Fruit fly (Drosophila melanogaster) ovary, adult (tissue): ENCODE data around the gene sa.
A peak's percentile ranks its signal among the peaks of the same experiment; 100 is the strongest.

Source experiments
- CG17801 ChIP-seq: fragments of 200-800 bp; optimal IDR thresholded peaks from 2 replicates; lab custom pipeline; 2019; ENCODE audit warnings: missing biosample characterization, mild to moderate bottlenecking, missing genetic modification characterization, moderate library complexity; ENCODE audit not compliant: partially characterized antibody

Gene sa

DNA sequence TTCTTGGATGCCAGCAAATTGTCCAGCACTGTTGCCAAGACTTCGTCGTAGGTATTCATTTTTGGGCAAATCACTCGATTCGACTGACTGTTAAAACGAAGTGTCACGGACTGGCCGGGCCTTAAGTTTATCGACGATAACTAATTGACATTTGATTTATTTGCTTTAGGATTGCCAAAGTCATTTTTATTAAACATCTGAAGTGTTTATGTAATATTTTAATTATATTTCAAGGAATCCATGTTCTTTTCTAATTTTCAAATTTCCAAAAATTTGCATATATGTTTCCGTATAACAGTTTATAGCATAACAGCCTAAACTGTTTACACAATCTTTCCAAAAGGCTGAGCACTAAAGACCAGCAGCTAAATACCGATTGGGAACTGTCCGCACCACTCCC lies at the start of gene sa:
sa (minus strand) TSS at position 101 of the 400 bp plus-strand sequence.
- TF ChIP-seq CG17801 (GFP tag; lab: Kevin White, UChicago), result no peak

DNA sequence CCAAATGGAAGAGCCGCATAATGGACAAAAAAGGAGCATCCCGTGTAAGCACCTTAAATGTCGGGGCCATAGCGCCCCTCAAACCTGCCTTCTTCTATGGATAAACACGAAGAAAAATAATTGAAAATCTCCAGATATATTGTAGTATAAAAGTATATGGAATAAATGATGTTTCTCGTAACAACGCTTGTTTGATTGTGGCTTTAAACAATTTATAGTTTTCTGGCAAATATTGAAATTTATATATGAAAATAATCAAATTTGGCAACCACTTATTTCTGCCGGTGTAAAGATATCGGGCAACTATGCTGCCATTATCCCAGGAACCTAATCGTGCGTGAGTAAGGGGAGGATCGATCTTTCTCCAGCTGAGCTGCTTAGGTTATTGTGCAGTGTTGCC lies 48.7 kb upstream of the sa start:
- no peak for TF ChIP-seq CG17801 (GFP tag; lab: Kevin White, UChicago)

DNA sequence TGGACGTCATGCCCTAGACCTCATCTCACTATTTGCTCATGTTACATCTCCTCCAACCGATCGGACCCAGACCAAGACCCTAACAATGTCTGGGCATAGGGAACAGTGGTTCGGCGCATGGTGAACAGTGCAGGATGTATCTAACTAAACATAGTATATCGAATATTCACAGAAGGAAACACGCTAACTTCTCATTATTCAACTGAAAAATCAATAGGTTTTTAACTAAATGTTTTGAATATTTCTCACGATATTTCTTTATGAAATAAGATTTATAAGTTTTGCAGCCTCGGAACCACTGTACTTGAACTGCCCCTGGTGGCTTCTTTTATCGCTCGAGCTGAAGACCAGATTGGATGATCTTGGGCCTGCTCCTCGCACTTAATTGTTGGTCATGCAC lies 47.1 kb upstream of the sa start:
- no peak for TF ChIP-seq CG17801 (GFP tag; lab: Kevin White, UChicago)

DNA sequence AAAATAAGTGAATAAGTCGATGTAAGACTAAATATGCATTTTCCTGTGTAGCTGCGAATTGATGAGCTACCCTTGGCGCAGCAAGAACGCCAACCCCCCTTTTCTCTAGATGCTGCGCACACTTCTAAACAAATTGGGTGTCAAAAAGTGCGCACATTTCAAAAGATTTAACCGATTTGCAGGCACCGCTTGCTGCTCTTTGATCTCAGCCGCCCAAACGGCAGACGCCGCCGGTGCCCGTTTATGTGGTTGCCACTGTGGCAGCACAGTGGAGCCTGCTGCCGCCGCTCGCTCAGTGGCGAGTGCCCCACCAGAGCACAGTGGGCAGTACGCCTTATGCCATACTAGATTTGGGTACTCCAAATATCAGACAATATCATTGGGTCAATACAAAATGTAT lies 43.9 kb upstream of the sa start:
- no peak for TF ChIP-seq CG17801 (GFP tag; lab: Kevin White, UChicago)

DNA sequence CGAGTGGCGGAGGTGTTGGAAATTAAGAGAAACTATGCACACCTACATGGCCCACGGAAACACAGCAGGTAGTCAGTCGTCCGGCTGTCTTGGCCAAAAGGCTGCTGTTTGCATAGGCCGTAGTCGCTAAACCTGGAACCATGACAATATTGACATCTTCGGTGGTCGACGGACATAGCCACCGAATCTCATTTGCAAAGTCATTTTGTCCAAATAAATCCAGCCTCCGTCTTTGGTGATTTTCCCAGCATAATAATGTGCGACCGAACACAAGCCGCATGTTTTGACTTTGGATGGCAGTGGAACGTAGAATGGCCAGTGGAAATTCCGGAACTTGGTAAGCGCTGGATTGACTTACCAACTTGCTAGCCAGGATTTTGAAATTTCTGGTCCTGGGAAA lies 42.8 kb upstream of the sa start:
- no peak for TF ChIP-seq CG17801 (GFP tag; lab: Kevin White, UChicago)

dm6 chr3L:21445704-21446103 lies 39.2 kb upstream of the sa start, which contains the start of gene Syx7:
Gene Syx7, plus strand, starts transcription at chr3L:21445834.
- peak; percentile 39 for TF ChIP-seq CG17801 (GFP tag; lab: Kevin White, UChicago)

dm6 chr3L:21444719-21445118 lies 38.2 kb upstream of the sa start, which contains the start of gene Alp1:
Gene Alp1, minus strand, starts transcription at chr3L:21444819.
- no peak for TF ChIP-seq CG17801 (GFP tag; lab: Kevin White, UChicago)

DNA sequence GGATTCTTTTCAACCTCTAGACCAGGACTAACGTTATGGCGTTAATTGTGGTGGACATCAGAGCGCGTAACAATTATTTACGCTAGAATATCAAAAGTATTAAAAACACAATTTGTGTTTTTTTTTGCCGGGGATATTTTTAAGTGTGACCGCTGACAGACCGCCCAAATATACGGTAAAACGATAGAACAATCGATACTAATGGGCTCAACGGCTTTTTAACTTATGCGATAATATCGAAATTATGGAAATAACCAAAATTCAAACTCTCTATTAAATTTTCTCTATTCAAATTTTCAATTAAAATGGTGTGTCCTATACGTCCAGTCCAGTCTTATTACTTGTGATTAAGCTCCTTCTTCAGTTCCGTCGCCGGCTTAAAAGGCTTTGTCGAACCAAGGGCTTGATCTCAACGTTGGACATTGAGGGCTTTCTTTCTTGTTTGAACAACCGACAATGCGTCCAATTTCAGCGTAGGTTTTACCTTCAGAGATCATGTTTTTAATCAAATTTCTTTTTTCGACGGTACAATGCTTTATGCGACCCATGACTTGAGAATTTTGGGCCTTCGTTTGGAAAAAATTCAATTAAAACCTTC lies 34.8 kb upstream of the sa start, which contains the start of gene CG5664:
CG5664 (minus strand) TSS at position 148 of the 598 bp plus-strand sequence.
- TF ChIP-seq CG17801 (GFP tag; lab: Kevin White, UChicago), result no peak

- TF ChIP-seq CG17801 (GFP tag; lab: Kevin White, UChicago), result no peak
Measured at dm6 chr3L:21436089-21436488, 29.6 kb upstream of the sa start.

DNA sequence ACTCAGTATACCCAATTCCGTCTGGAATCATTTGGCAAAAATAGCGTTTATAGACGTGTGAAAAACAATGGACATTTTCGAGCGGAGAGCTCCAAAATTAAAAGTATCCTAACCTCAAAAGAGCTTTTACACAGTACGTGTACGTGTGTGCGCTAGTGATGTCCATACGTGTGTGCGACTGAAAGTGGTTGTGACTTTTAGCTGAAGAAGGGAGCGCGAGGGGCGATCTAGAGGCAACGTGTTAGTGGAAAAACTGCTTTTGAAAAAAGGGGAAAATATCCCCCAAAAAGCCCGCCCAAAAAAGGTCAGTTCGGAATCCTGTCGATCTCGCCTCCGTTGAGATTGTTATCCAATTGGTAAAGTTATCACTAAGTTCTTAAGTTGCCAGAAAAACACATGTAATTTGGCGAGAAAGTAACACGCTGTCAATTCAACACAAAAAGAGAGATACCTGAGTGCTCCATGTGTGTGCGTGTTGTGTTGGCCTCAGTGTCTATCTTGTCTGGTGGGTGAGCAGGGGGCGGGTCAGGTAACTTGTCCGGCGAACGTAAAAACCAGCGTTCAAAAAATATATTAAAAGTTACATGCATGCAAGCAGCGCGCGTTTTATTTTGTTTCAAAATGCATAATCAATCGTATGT lies 27.3 kb upstream of the sa start:
- TF ChIP-seq CG17801 (GFP tag; lab: Kevin White, UChicago), result no peak

- TF ChIP-seq CG17801 (GFP tag; lab: Kevin White, UChicago), result peak; percentile 31
Measured at dm6 chr3L:21433098-21433497, 26.6 kb upstream of the sa start, which contains the start of the genes barc and Aef1. Gene barc, minus strand, starts transcription at chr3L:21433134. Gene Aef1, plus strand, starts transcription at chr3L:21433422.

DNA sequence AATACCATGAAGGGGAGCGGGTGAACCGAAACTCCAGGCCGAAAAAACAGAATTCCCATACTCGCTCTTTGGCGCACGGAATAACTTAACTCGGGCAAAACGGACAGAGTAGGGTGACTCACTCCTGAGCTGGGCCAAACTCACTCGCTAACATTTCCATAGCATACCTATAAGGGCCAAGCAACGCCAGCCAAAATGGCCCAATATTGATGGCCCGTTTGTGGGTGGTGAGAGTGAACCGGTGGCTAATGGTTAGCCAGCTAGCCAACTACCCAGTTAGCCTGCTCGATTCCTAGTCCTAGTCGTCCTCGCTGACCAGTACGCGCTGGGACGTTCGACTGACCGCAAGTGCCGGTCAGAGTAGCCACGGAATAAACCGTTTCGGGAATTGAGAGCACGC lies 21.0 kb upstream of the sa start, which contains the start of gene CG33288:
CG33288 (plus strand) TSS at position 301 of the 400 bp plus-strand sequence.
- TF ChIP-seq CG17801 (GFP tag; lab: Kevin White, UChicago), result no peak

DNA sequence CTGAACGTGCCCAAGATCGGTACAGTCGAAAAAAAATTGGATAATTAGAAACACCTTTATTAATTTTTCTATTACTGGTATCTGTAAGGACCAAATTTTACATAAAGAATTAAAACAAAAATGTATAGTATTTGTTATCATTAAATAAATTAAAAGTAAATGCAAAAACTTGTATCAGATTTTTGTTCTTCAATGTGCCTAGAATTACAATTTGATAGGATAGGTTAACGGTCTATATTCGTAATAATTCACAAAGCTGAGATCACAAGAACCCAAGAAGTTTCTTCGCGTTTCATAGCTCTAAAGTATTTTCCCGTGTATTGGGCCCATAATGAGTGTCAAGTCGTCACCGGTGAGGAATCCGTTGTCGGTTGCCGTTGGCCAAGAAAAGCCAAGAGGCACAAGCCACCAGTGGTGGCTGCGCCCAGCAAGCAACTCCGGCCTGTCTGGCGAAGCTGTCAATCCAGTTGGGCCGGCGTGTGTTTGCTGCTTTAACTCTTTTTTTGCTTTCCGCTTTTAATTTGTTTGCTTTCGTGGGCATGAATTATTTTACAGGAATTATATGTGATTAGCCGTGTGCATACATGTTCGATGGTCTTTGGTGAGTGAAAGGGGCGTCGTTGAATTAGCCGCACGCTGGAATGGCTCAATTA lies 11.5 kb upstream of the sa start:
- no peak for TF ChIP-seq CG17801 (GFP tag; lab: Kevin White, UChicago)

DNA sequence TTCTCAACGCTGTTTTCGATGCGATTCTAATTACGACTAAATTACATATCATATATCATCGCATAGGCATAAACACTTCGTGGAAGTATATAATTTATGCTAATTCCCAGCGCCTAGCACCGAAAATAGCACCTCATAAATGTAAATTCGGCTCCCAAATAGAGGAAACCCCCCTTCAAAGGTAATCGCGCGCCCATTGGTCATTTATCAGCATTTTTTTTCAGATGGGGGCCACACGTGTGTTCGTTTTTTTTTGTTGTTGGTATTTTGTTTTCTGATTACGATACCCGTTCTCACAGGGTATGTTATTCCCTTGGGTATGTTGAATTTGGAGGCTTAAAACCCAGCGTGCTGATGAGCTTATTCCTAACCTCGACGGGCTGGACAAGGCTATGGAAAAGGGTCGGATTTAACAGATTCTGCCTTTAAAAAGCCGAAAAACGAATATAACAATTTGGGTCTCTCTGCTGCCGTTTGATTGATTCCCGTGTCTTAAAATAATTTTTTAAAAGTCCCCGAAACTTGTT lies 10.4 kb upstream of the sa start:
- no peak for TF ChIP-seq CG17801 (GFP tag; lab: Kevin White, UChicago)

- no peak for TF ChIP-seq CG17801 (GFP tag; lab: Kevin White, UChicago)
Measured at dm6 chr3L:21414331-21414730, 7.8 kb upstream of the sa start.
